Worm (Caenorhabditis elegans) whole organism, L4 larva: ENCODE data around the gene svop-1.

Experiments used
- D1046.2 ChIP-seq: fragments of 200-800 bp; sonication (Bioruptor generic); IDR thresholded peaks from 2 replicates; pipeline ENCODE4 v1.3.6; 2022; ENCODE audit warnings: missing genetic modification characterization, missing compliant biosample characterization
- F37D6.2 ChIP-seq: sonication (generic microtip); optimal IDR thresholded peaks from 2 replicates; lab custom pipeline; 2016; ENCODE audit warnings: mild to moderate bottlenecking, missing genetic modification characterization, missing compliant biosample characterization
- F44E2.7 ChIP-seq: fragments of 200-800 bp; sonication (Bioruptor generic); IDR thresholded peaks from 2 replicates; pipeline ENCODE4 v2.1.2; 2022; ENCODE audit warnings: missing genetic modification characterization, missing compliant biosample characterization
- R02D3.7 ChIP-seq: fragments of 150-350 bp; sonication (generic microtip); optimal IDR thresholded peaks from 3 replicates; lab custom pipeline; 2014; ENCODE audit warnings: missing biosample characterization, missing genetic modification characterization
- Y5F2A.4 ChIP-seq: fragments of 200-800 bp; sonication (Bioruptor generic); optimal IDR thresholded peaks from 2 replicates; lab custom pipeline; 2018; ENCODE audit warnings: mild to moderate bottlenecking, missing genetic modification characterization, missing compliant biosample characterization
- ZK546.5 ChIP-seq, 2 experiments: sonication (generic microtip); optimal IDR thresholded peaks; 2 replicates each; lab custom pipeline; 2017; ENCODE audit warnings: missing biosample characterization in 2 of 2, missing genetic modification characterization in 2 of 2
- aha-1 ChIP-seq: fragments of 150-350 bp; peaks from one replicate; lab custom pipeline; 2014; ENCODE audit warnings: missing biosample characterization, missing genetic modification characterization
- aly-2 ChIP-seq: sonication (generic microtip); optimal IDR thresholded peaks from 2 replicates; lab custom pipeline; 2018; ENCODE audit warnings: missing biosample characterization, missing genetic modification characterization
- attf-4 ChIP-seq: sonication (generic microtip); optimal IDR thresholded peaks from 3 replicates; lab custom pipeline; 2017; ENCODE audit warnings: missing biosample characterization, missing genetic modification characterization
- ceh-32 ChIP-seq: sonication (generic microtip); optimal IDR thresholded peaks from 2 replicates; lab custom pipeline; 2016; ENCODE audit warnings: mild to moderate bottlenecking, missing genetic modification characterization, missing compliant biosample characterization; ENCODE audit not compliant: poor library complexity
- ceh-62 ChIP-seq: sonication (generic microtip); optimal IDR thresholded peaks from 2 replicates; lab custom pipeline; 2017; ENCODE audit warnings: missing biosample characterization, missing genetic modification characterization
- ceh-82 ChIP-seq: sonication (generic microtip); optimal IDR thresholded peaks from 2 replicates; lab custom pipeline; 2017; ENCODE audit warnings: missing biosample characterization, missing genetic modification characterization
- ces-1 ChIP-seq: fragments of 150-350 bp; sonication (generic microtip); optimal IDR thresholded peaks from 4 replicates; lab custom pipeline; 2014; ENCODE audit warnings: missing biosample characterization, missing genetic modification reagents, missing genetic modification characterization
- daf-12 ChIP-seq: fragments of 150-350 bp; optimal IDR thresholded peaks from 2 replicates; lab custom pipeline; 2014; ENCODE audit warnings: missing biosample characterization, missing genetic modification reagents, missing genetic modification characterization
- daf-16 ChIP-seq, 3 experiments: sonication (generic microtip); optimal IDR thresholded peaks; 2 replicates each; lab custom pipeline; 2016 to 2017; ENCODE audit warnings: missing genetic modification characterization in 3 of 3, missing genetic modification reagents in 3 of 3, mild to moderate bottlenecking in 2 of 3, missing compliant biosample characterization in 2 of 3, missing biosample characterization in 1 of 3, moderate library complexity in 1 of 3
- daf-19 ChIP-seq: fragments of 200-800 bp; sonication (Bioruptor generic); conservative IDR thresholded peaks from 2 replicates; pipeline ENCODE4 v1.3.6; 2022; ENCODE audit warnings: missing genetic modification characterization, missing compliant biosample characterization
- daf-8 ChIP-seq: fragments of 200-800 bp; sonication (Bioruptor generic); IDR thresholded peaks from 2 replicates; pipeline ENCODE4 v1.3.6; 2022; ENCODE audit warnings: missing genetic modification characterization, missing compliant biosample characterization
- dmd-6 ChIP-seq: fragments of 200-800 bp; sonication (Bioruptor generic); IDR thresholded peaks from 2 replicates; pipeline ENCODE4 v1.3.6; 2022; ENCODE audit warnings: missing genetic modification reagents, missing genetic modification characterization, missing compliant biosample characterization
- dmd-9 ChIP-seq: fragments of 200-800 bp; sonication (Bioruptor generic); IDR thresholded peaks from 2 replicates; pipeline ENCODE4 v1.3.6; 2022; ENCODE audit warnings: missing genetic modification reagents, missing genetic modification characterization, missing compliant biosample characterization
- dve-1 ChIP-seq: sonication (generic microtip); optimal IDR thresholded peaks from 2 replicates; lab custom pipeline; 2017; ENCODE audit warnings: antibody characterized with exemption, mild to moderate bottlenecking, missing genetic modification characterization, missing compliant biosample characterization; ENCODE audit not compliant: insufficient read depth
- egl-43 ChIP-seq: fragments of 200-800 bp; sonication (Bioruptor generic); IDR thresholded peaks from 2 replicates; pipeline ENCODE4 v1.3.6; 2022; ENCODE audit warnings: missing genetic modification reagents, missing genetic modification characterization, missing compliant biosample characterization
- fkh-10 ChIP-seq: fragments of 150-350 bp; optimal IDR thresholded peaks from 2 replicates; lab custom pipeline; 2014; ENCODE audit warnings: missing biosample characterization, missing genetic modification reagents, missing genetic modification characterization
- gei-8 ChIP-seq: fragments of 200-800 bp; sonication (Bioruptor generic); optimal IDR thresholded peaks from 2 replicates; lab custom pipeline; 2018; ENCODE audit warnings: mild to moderate bottlenecking, missing genetic modification characterization, missing compliant biosample characterization
- hif-1 ChIP-seq, 2 experiments: sonication (generic microtip); optimal IDR thresholded peaks; 2 replicates each; lab custom pipeline; 2016 to 2017; ENCODE audit warnings: missing compliant biosample characterization in 2 of 2, missing genetic modification characterization in 2 of 2, missing genetic modification reagents in 2 of 2, missing genotype in 2 of 2, mild to moderate bottlenecking in 1 of 2
- hlh-30 ChIP-seq: sonication (generic microtip); optimal IDR thresholded peaks from 2 replicates; lab custom pipeline; 2017; ENCODE audit warnings: antibody characterized with exemption, mild to moderate bottlenecking, missing genetic modification characterization, missing compliant biosample characterization; ENCODE audit not compliant: insufficient read depth
- jun-1 ChIP-seq: fragments of 150-350 bp; optimal IDR thresholded peaks from 2 replicates; lab custom pipeline; 2014; ENCODE audit warnings: missing biosample characterization, missing genetic modification reagents, missing genetic modification characterization
- lin-38 ChIP-seq: fragments of 200-800 bp; sonication (Bioruptor generic); IDR thresholded peaks from 2 replicates; pipeline ENCODE4 v1.3.6; 2022; ENCODE audit warnings: missing genetic modification reagents, missing genetic modification characterization, missing compliant biosample characterization
- lir-3 ChIP-seq: sonication (generic microtip); optimal IDR thresholded peaks from 2 replicates; lab custom pipeline; 2016; ENCODE audit warnings: mild to moderate bottlenecking, missing genetic modification characterization, missing compliant biosample characterization
- madf-5 ChIP-seq, 2 experiments: fragments of 200-800 bp; sonication (Bioruptor generic); IDR thresholded peaks; 2 replicates each; pipeline ENCODE4 v1.3.6; 2022; ENCODE audit warnings: missing compliant biosample characterization in 2 of 2, missing genetic modification characterization in 2 of 2
- mdl-1 ChIP-seq, 2 experiments: fragments of 150-350 bp in 1 of 2; sonication (generic microtip) in 1 of 2; optimal IDR thresholded peaks; 2 replicates each; lab custom pipeline; 2014 to 2017; ENCODE audit warnings: missing biosample characterization in 2 of 2, missing genetic modification characterization in 2 of 2
- mdt-29 ChIP-seq: fragments of 200-800 bp; sonication (Bioruptor generic); IDR thresholded peaks from 2 replicates; pipeline ENCODE4 v1.3.6; 2022; ENCODE audit warnings: missing genetic modification reagents, missing genetic modification characterization, missing compliant biosample characterization
- mep-1 ChIP-seq: fragments of 150-350 bp; sonication (generic microtip); optimal IDR thresholded peaks from 3 replicates; lab custom pipeline; 2014; ENCODE audit warnings: missing biosample characterization, missing genetic modification characterization
- mxl-3 ChIP-seq: fragments of 200-800 bp; sonication (Bioruptor generic); optimal IDR thresholded peaks from 2 replicates; lab custom pipeline; 2018; ENCODE audit warnings: mild to moderate bottlenecking, missing genetic modification characterization, missing compliant biosample characterization
- nhr-25 ChIP-seq: sonication (generic microtip); optimal IDR thresholded peaks from 2 replicates; lab custom pipeline; 2017; ENCODE audit warnings: missing genetic modification characterization, mild to moderate bottlenecking, missing compliant biosample characterization, antibody characterized with exemption, moderate library complexity, borderline replicate concordance; ENCODE audit not compliant: insufficient read depth
- nhr-28 ChIP-seq: fragments of 150-350 bp; optimal IDR thresholded peaks from 2 replicates; lab custom pipeline; 2014; ENCODE audit warnings: missing biosample characterization, missing genetic modification characterization
- nhr-42 ChIP-seq: fragments of 200-800 bp; sonication (Bioruptor generic); IDR thresholded peaks from 2 replicates; pipeline ENCODE4 v1.3.6; 2022; ENCODE audit warnings: missing genetic modification characterization, missing compliant biosample characterization
- nhr-48 ChIP-seq: sonication (generic microtip); optimal IDR thresholded peaks from 2 replicates; lab custom pipeline; 2016; ENCODE audit warnings: mild to moderate bottlenecking, missing genetic modification characterization, missing compliant biosample characterization
- nhr-6 ChIP-seq: fragments of 150-350 bp; optimal IDR thresholded peaks from 2 replicates; lab custom pipeline; 2014; ENCODE audit warnings: missing biosample characterization, missing genetic modification characterization
- nhr-76 ChIP-seq: fragments of 150-350 bp; optimal IDR thresholded peaks from 2 replicates; lab custom pipeline; 2014; ENCODE audit warnings: missing biosample characterization, missing genetic modification characterization
- nhr-77 ChIP-seq: fragments of 150-350 bp; optimal IDR thresholded peaks from 2 replicates; lab custom pipeline; 2014; ENCODE audit warnings: missing biosample characterization, missing genetic modification characterization
- pha-4 ChIP-seq, 2 experiments: fragments of 150-350 bp in 1 of 2; fragments of 200-800 bp in 1 of 2; sonication (Bioruptor generic) in 1 of 2; IDR thresholded peaks in 1 of 2; optimal IDR thresholded peaks in 1 of 2; 2 replicates each; pipeline versions ENCODE4 v1.3.6 to Lab custom; 2014 to 2022; ENCODE audit warnings: missing genetic modification characterization in 2 of 2, missing genetic modification reagents in 2 of 2, missing biosample characterization in 1 of 2, missing compliant biosample characterization in 1 of 2
- rbr-2 ChIP-seq: sonication (generic microtip); optimal IDR thresholded peaks from 2 replicates; lab custom pipeline; 2016; ENCODE audit warnings: missing genotype, missing genetic modification characterization, missing compliant biosample characterization
- saeg-2 ChIP-seq: fragments of 200-800 bp; sonication (Bioruptor generic); IDR thresholded peaks from 2 replicates; pipeline ENCODE4 v1.3.6; 2022; ENCODE audit warnings: missing genetic modification reagents, missing genetic modification characterization, missing compliant biosample characterization
- unc-39 ChIP-seq: sonication (generic microtip); optimal IDR thresholded peaks from 2 replicates; lab custom pipeline; 2017; ENCODE audit warnings: missing biosample characterization, missing genetic modification characterization
- vab-7 ChIP-seq: fragments of 200-800 bp; sonication (Bioruptor generic); IDR thresholded peaks from 2 replicates; pipeline ENCODE4 v1.3.6; 2022; ENCODE audit warnings: missing genetic modification reagents, missing genetic modification characterization, missing compliant biosample characterization
- zip-11 ChIP-seq: fragments of 200-800 bp; sonication (Bioruptor generic); IDR thresholded peaks from 2 replicates; pipeline ENCODE4 v1.3.6; 2022; ENCODE audit warnings: missing genetic modification characterization, missing compliant biosample characterization
- ztf-11 ChIP-seq: fragments of 150-350 bp; optimal IDR thresholded peaks from 2 replicates; lab custom pipeline; 2014; ENCODE audit warnings: missing biosample characterization, missing genetic modification characterization
- ztf-7 ChIP-seq: fragments of 150-350 bp; optimal IDR thresholded peaks from 2 replicates; lab custom pipeline; 2014; ENCODE audit warnings: missing biosample characterization, missing genetic modification characterization

svop-1 gene

ce11 chrIII:8877002-8877401 lies 8.3 kb downstream of the svop-1 start, which contains the start of gene K01F9.2:
TSS of gene K01F9.2 (minus strand) at chrIII:8877128.
- no peak for TF ChIP-seq Y5F2A.4 (GFP tag; lab: Kevin White, UChicago)
- no peak for TF ChIP-seq hif-1 (tag; optimal IDR thresholded peaks at IDR 0.05; lab: Kevin White, UChicago)
- peak; percentile 87 for TF ChIP-seq aha-1
- no peak for TF ChIP-seq F44E2.7
- TF ChIP-seq saeg-2 (GFP tag; lab: Robert Waterston, UW): no peak
- no peak for TF ChIP-seq daf-16 (GFP tag; optimal IDR thresholded peaks at IDR 0.05; lab: Kevin White, UChicago)
- no peak for TF ChIP-seq daf-16 (tag; optimal IDR thresholded peaks at IDR 0.05; lab: Kevin White, UChicago)
- TF ChIP-seq ztf-7: no peak
- TF ChIP-seq ces-1 (GFP tag; lab: Kevin White, UChicago): peak; percentile 85
- no peak for TF ChIP-seq attf-4 (tag; lab: Kevin White, UChicago)
- TF ChIP-seq nhr-25 (tag; lab: Kevin White, UChicago): no peak
- peak; percentile 89 for TF ChIP-seq fkh-10 (GFP tag; lab: Kevin White, UChicago)
- TF ChIP-seq nhr-76 (tag; lab: Kevin White, UChicago): no peak

ce11 chrIII:8873990-8874668 lies 11.2 kb downstream of the svop-1 start:
- TF ChIP-seq F37D6.2 (tag; lab: Kevin White, UChicago): peak; percentile 81
- no peak for TF ChIP-seq egl-43 (GFP tag; lab: Robert Waterston, UW)
- no peak for TF ChIP-seq zip-11 (GFP tag; lab: Robert Waterston, UW)
- no peak for TF ChIP-seq mdt-29 (GFP tag; lab: Robert Waterston, UW)
- peak; percentile 61 for TF ChIP-seq fkh-10 (GFP tag; lab: Kevin White, UChicago)
- no peak for TF ChIP-seq ceh-32 (tag; lab: Kevin White, UChicago)
- TF ChIP-seq nhr-6: peak; percentile 62
- no peak for TF ChIP-seq dmd-9 (GFP tag; lab: Robert Waterston, UW)
- no peak for TF ChIP-seq ZK546.5 (tag; optimal IDR thresholded peaks at IDR 0.05; lab: Kevin White, UChicago)
- peak; percentile 93 for TF ChIP-seq mep-1 (tag; lab: Kevin White, UChicago)
- no peak for TF ChIP-seq R02D3.7 (tag; lab: Kevin White, UChicago)
- no peak for TF ChIP-seq ceh-62 (tag; lab: Kevin White, UChicago)
- TF ChIP-seq nhr-77 (tag; lab: Kevin White, UChicago): no peak
- no peak for TF ChIP-seq daf-19 (GFP tag; lab: Robert Waterston, UW)
- TF ChIP-seq nhr-28 (tag; lab: Kevin White, UChicago): peak; percentile 71
- peak; percentile 37; the same call in 1 of the 2 replicates for TF ChIP-seq vab-7
- no peak for TF ChIP-seq daf-8 (GFP tag; lab: Robert Waterston, UW)
- TF ChIP-seq lin-38 (GFP tag; lab: Robert Waterston, UW): 0 out of 2 replicates have a peak, but pooled peaks have one; percentile 49
- TF ChIP-seq dve-1 (tag; lab: Kevin White, UChicago): peak; percentile 38
- peak; percentile 24 for TF ChIP-seq ztf-11 (tag; lab: Kevin White, UChicago)
- peak; percentile 23 for TF ChIP-seq gei-8 (GFP tag; lab: Kevin White, UChicago)
- no peak for TF ChIP-seq ceh-82 (tag; lab: Kevin White, UChicago)
- peak; percentile 36 for TF ChIP-seq nhr-48 (tag; lab: Kevin White, UChicago)
- TF ChIP-seq nhr-42 (GFP tag; lab: Robert Waterston, UW): no peak
- TF ChIP-seq F44E2.7: no peak
- TF ChIP-seq lir-3 (tag; lab: Kevin White, UChicago): no peak
- no peak for TF ChIP-seq aly-2 (tag; lab: Kevin White, UChicago)
- TF ChIP-seq dmd-6 (GFP tag; lab: Robert Waterston, UW): peak; percentile 25
- TF ChIP-seq madf-5 (GFP tag; IDR thresholded peaks at IDR 0.05; lab: Robert Waterston, UW): no peak
- no peak for TF ChIP-seq unc-39 (tag; lab: Kevin White, UChicago)
- TF ChIP-seq hif-1 (tag; optimal IDR thresholded peaks at IDR 0.05; lab: Kevin White, UChicago): peak in 1 of 2 experiments; percentile 55
- TF ChIP-seq pha-4 (GFP tag; IDR thresholded peaks at IDR 0.05; lab: Robert Waterston, UW): no peak
- no peak for TF ChIP-seq pha-4 (tag; optimal IDR thresholded peaks at IDR 0.05; lab: Kevin White, UChicago)
- TF ChIP-seq D1046.2: no peak
- no peak for TF ChIP-seq daf-12 (tag; lab: Kevin White, UChicago)
- TF ChIP-seq mdl-1 (tag; optimal IDR thresholded peaks at IDR 0.05; lab: Kevin White, UChicago): peak in 1 of 2 experiments; percentile 72
- peak; percentile 87 for TF ChIP-seq rbr-2 (tag; lab: Kevin White, UChicago)
- no peak for TF ChIP-seq jun-1 (tag; lab: Kevin White, UChicago)
- peak; percentile 43 for TF ChIP-seq mxl-3
- TF ChIP-seq hlh-30 (tag; lab: Kevin White, UChicago): peak; percentile 56
